Worm (Caenorhabditis elegans): ENCODE measurements around the gene C49F5.6.

DNA sequence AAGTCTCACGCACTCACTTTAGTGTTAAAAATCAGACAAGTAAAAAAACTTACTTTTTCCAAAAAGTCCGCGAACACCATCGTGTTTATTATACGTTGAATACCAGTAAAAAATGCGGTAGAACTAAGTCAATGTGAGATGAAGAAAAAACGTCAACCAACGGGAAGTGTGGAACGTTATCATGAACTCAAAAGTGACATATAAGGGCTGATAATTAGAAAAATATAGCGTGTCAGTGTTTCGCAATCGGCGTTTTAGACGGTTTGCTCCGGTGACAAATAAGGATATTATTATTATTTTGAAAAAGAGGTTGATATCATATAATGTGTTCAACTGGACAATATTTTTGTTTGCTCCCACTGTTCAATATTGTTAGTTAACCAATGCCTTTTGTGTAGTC is 16.8 kb downstream of the C49F5.6 start:
- TF ChIP-seq ama-1 (optimal IDR thresholded peaks at IDR 0.05), result no peak
- no peak for TF ChIP-seq Y22D7AL.16 (tag; optimal IDR thresholded peaks at IDR 0.05)
- no peak for TF ChIP-seq nfya-1 (tag; optimal IDR thresholded peaks at IDR 0.05)
- no peak for TF ChIP-seq dve-1 (tag; optimal IDR thresholded peaks at IDR 0.05)
- TF ChIP-seq pha-4 (tag; optimal IDR thresholded peaks at IDR 0.05), result no peak
- no peak for TF ChIP-seq pag-3 (tag; optimal IDR thresholded peaks at IDR 0.05; ENCODE audit: borderline replicate concordance)
- no peak for TF ChIP-seq ztf-16 (tag; optimal IDR thresholded peaks at IDR 0.05)
- TF ChIP-seq ceh-9 (tag; optimal IDR thresholded peaks at IDR 0.05), result no peak

All from whole organism, late embryonic.